Worm (Caenorhabditis elegans) whole organism, late embryonic: ENCODE data around the gene F22H10.1.

Experiments used
- C38D4.7 ChIP-seq: fragments of 200-800 bp; sonication (Bioruptor generic); optimal IDR thresholded peaks from 2 replicates; lab custom pipeline; 2018; ENCODE audit warnings: mild to moderate bottlenecking, missing genetic modification characterization, moderate library complexity, missing compliant biosample characterization
- K02D7.2 ChIP-seq: sonication (generic microtip); optimal IDR thresholded peaks from 2 replicates; lab custom pipeline; 2017; ENCODE audit warnings: mild to moderate bottlenecking, missing genetic modification characterization, missing compliant biosample characterization
- ceh-14 ChIP-seq: sonication (generic microtip); optimal IDR thresholded peaks from 2 replicates; lab custom pipeline; 2016; ENCODE audit warnings: missing genotype, missing genetic modification characterization, missing compliant biosample characterization
- ceh-18 ChIP-seq: sonication (generic microtip); optimal IDR thresholded peaks from 2 replicates; lab custom pipeline; 2016; ENCODE audit warnings: missing genetic modification characterization, missing compliant biosample characterization
- ceh-19 ChIP-seq: fragments of 200-800 bp; sonication (Bioruptor generic); optimal IDR thresholded peaks from 2 replicates; lab custom pipeline; 2018; ENCODE audit warnings: mild to moderate bottlenecking, missing genetic modification characterization, missing compliant biosample characterization
- ceh-2 ChIP-seq: sonication (generic microtip); optimal IDR thresholded peaks from 2 replicates; lab custom pipeline; 2016; ENCODE audit warnings: missing genotype, missing genetic modification characterization, missing compliant biosample characterization
- ceh-22 ChIP-seq: sonication (generic microtip); optimal IDR thresholded peaks from 2 replicates; lab custom pipeline; 2017; ENCODE audit warnings: missing biosample characterization, missing genetic modification characterization
- ceh-24 ChIP-seq: sonication (generic microtip); optimal IDR thresholded peaks from 2 replicates; lab custom pipeline; 2016; ENCODE audit warnings: mild to moderate bottlenecking, missing genetic modification characterization, missing compliant biosample characterization
- ceh-30 ChIP-seq: fragments of 150-350 bp; optimal IDR thresholded peaks from 2 replicates; lab custom pipeline; 2014; ENCODE audit warnings: missing biosample characterization, missing genetic modification characterization
- ceh-45 ChIP-seq: fragments of 200-800 bp; sonication (Bioruptor generic); IDR thresholded peaks from 2 replicates; pipeline ENCODE4 v1.3.6; 2022; ENCODE audit warnings: missing genetic modification reagents, missing genetic modification characterization, missing compliant biosample characterization
- ceh-6 ChIP-seq: fragments of 200-800 bp; sonication (Bioruptor generic); optimal IDR thresholded peaks from 2 replicates; lab custom pipeline; 2018; ENCODE audit warnings: mild to moderate bottlenecking, missing genetic modification characterization, missing compliant biosample characterization
- dmd-4 ChIP-seq: sonication (generic microtip); optimal IDR thresholded peaks from 2 replicates; lab custom pipeline; 2016; ENCODE audit warnings: borderline replicate concordance, missing genetic modification characterization, missing compliant biosample characterization
- dve-1 ChIP-seq: sonication (generic microtip); optimal IDR thresholded peaks from 2 replicates; lab custom pipeline; 2017; ENCODE audit warnings: antibody characterized with exemption, mild to moderate bottlenecking, missing genetic modification characterization, missing compliant biosample characterization
- elt-2 ChIP-seq: sonication (generic microtip); optimal IDR thresholded peaks from 2 replicates; lab custom pipeline; 2016; ENCODE audit warnings: missing genetic modification reagents, missing genetic modification characterization, missing compliant biosample characterization
- elt-4 ChIP-seq: sonication (generic microtip); optimal IDR thresholded peaks from 2 replicates; lab custom pipeline; 2016; ENCODE audit warnings: missing genetic modification characterization, missing compliant biosample characterization
- eyg-1 ChIP-seq: sonication (generic microtip); optimal IDR thresholded peaks from 2 replicates; lab custom pipeline; 2016; ENCODE audit warnings: missing genotype, missing genetic modification characterization, missing compliant biosample characterization
- fkh-10 ChIP-seq: fragments of 150-350 bp; optimal IDR thresholded peaks from 2 replicates; lab custom pipeline; 2014; ENCODE audit warnings: missing biosample characterization, missing genetic modification reagents, missing genetic modification characterization
- fkh-6 ChIP-seq: sonication (generic microtip); optimal IDR thresholded peaks from 2 replicates; lab custom pipeline; 2016; ENCODE audit warnings: missing genetic modification characterization, missing compliant biosample characterization
- gmeb-2 ChIP-seq: sonication (generic microtip); optimal IDR thresholded peaks from 2 replicates; lab custom pipeline; 2016; ENCODE audit warnings: missing genetic modification characterization, inconsistent platforms, missing compliant biosample characterization
- hlh-15 ChIP-seq: sonication (generic microtip); optimal IDR thresholded peaks from 2 replicates; lab custom pipeline; 2016; ENCODE audit warnings: missing genetic modification characterization, missing compliant biosample characterization
- mec-3 ChIP-seq: sonication (generic microtip); optimal IDR thresholded peaks from 2 replicates; lab custom pipeline; 2016; ENCODE audit warnings: borderline replicate concordance, missing genetic modification characterization, missing compliant biosample characterization
- npax-4 ChIP-seq: sonication (generic microtip); optimal IDR thresholded peaks from 2 replicates; lab custom pipeline; 2016; ENCODE audit warnings: missing genetic modification characterization, missing compliant biosample characterization
- odd-2 ChIP-seq: sonication (generic microtip); optimal IDR thresholded peaks from 2 replicates; lab custom pipeline; 2017; ENCODE audit warnings: antibody characterized with exemption, mild to moderate bottlenecking, missing genetic modification characterization, missing compliant biosample characterization
- pat-9 ChIP-seq: fragments of 200-800 bp; sonication (Bioruptor generic); optimal IDR thresholded peaks from 2 replicates; lab custom pipeline; 2018; ENCODE audit warnings: mild to moderate bottlenecking, missing genetic modification characterization, moderate library complexity, missing compliant biosample characterization
- pax-1 ChIP-seq: fragments of 150-350 bp; optimal IDR thresholded peaks from 2 replicates; lab custom pipeline; 2014; ENCODE audit warnings: missing biosample characterization, missing genetic modification characterization
- pha-2 ChIP-seq: sonication (generic microtip); optimal IDR thresholded peaks from 2 replicates; lab custom pipeline; 2017; ENCODE audit warnings: mild to moderate bottlenecking, missing genetic modification characterization, missing compliant biosample characterization
- sox-4 ChIP-seq: sonication (generic microtip); optimal IDR thresholded peaks from 2 replicates; lab custom pipeline; 2017; ENCODE audit warnings: mild to moderate bottlenecking, missing genetic modification characterization, inconsistent platforms, missing compliant biosample characterization
- syd-9 ChIP-seq: sonication (generic microtip); optimal IDR thresholded peaks from 2 replicates; lab custom pipeline; 2016; ENCODE audit warnings: mild to moderate bottlenecking, missing genetic modification characterization, moderate library complexity, missing compliant biosample characterization
- unc-3 ChIP-seq, 2 experiments: fragments of 200-800 bp in 1 of 2; sonication (Bioruptor generic) in 1 of 2; sonication (generic microtip) in 1 of 2; conservative IDR thresholded peaks in 1 of 2; optimal IDR thresholded peaks in 1 of 2; 2 replicates each; pipeline versions ENCODE4 v1.3.6 to Lab custom; 2016 to 2022; ENCODE audit warnings: missing compliant biosample characterization in 2 of 2, missing genetic modification characterization in 2 of 2, missing genetic modification reagents in 1 of 2

F22H10.1 gene

ce11 chrX:16734970-16735369 lies 32.7 kb downstream of the F22H10.1 start:
- no peak for TF ChIP-seq ceh-14 (tag; lab: Kevin White, UChicago)
- no peak for TF ChIP-seq mec-3 (tag; lab: Kevin White, UChicago)
- TF ChIP-seq pat-9 (tag; lab: Kevin White, UChicago) = no peak
- TF ChIP-seq fkh-10 (GFP tag; lab: Kevin White, UChicago) = no peak
- TF ChIP-seq dve-1 (tag; lab: Kevin White, UChicago) = no peak
- no peak for TF ChIP-seq gmeb-2 (tag; lab: Kevin White, UChicago)
- TF ChIP-seq K02D7.2 (tag; lab: Kevin White, UChicago) = no peak

ce11 chrX:16737478-16737877 lies 35.2 kb downstream of the F22H10.1 start:
- TF ChIP-seq ceh-24 (no peak), ceh-2 (tag; lab: Kevin White, UChicago) (no peak), fkh-6 (tag; lab: Kevin White, UChicago) (no peak), elt-4 (no peak), sox-4 (no peak), pha-2 (no peak), ceh-22 (tag; lab: Kevin White, UChicago) (no peak), ceh-6 (GFP tag; lab: Kevin White, UChicago) (no peak), fkh-10 (GFP tag; lab: Kevin White, UChicago) (no peak), eyg-1 (tag; lab: Kevin White, UChicago) (no peak), K02D7.2 (tag; lab: Kevin White, UChicago) (no peak), ceh-30 (tag; lab: Kevin White, UChicago) (no peak)

- no peak for TF ChIP-seq hlh-15 (tag; lab: Kevin White, UChicago)
- TF ChIP-seq odd-2 (tag; lab: Kevin White, UChicago) = no peak
- no peak for TF ChIP-seq unc-3 (GFP tag; conservative IDR thresholded peaks at IDR 0.05; lab: Robert Waterston, UW)
- no peak for TF ChIP-seq unc-3 (tag; optimal IDR thresholded peaks at IDR 0.05; lab: Kevin White, UChicago)
- no peak for TF ChIP-seq ceh-19 (GFP tag; lab: Kevin White, UChicago)
- no peak for TF ChIP-seq dmd-4
- TF ChIP-seq syd-9 (tag; lab: Kevin White, UChicago) = no peak
- TF ChIP-seq pax-1 = no peak
- TF ChIP-seq npax-4 = no peak
- no peak for TF ChIP-seq pat-9 (tag; lab: Kevin White, UChicago)
- no peak for TF ChIP-seq ceh-18 (tag; lab: Kevin White, UChicago)
- no peak for TF ChIP-seq elt-2 (tag; lab: Kevin White, UChicago)
- TF ChIP-seq mec-3 (tag; lab: Kevin White, UChicago) = no peak
- TF ChIP-seq ceh-45 = no peak
These were observed 42.7 kb downstream of the F22H10.1 start, which contains the start of gene C10E2.2 for ce11 chrX:16744940-16745339. TSS of gene C10E2.2 (plus strand) at chrX:16745240.

ce11 chrX:16752196-16752595 lies 50.0 kb downstream of the F22H10.1 start:
- no peak for TF ChIP-seq ceh-22 (tag; lab: Kevin White, UChicago)
- TF ChIP-seq K02D7.2 (tag; lab: Kevin White, UChicago) = no peak
- TF ChIP-seq C38D4.7 (GFP tag; lab: Kevin White, UChicago) = no peak
- TF ChIP-seq, all 69 proteins: peak for 0
